Worm (Caenorhabditis elegans): ENCODE results near the gene rps-28.
"Not testable (repeated sequence)": the region's sequence is repeated elsewhere in the genome, so short reads cannot be mapped to it uniquely, and the experiment has no call there.

rps-28 gene

DNA sequence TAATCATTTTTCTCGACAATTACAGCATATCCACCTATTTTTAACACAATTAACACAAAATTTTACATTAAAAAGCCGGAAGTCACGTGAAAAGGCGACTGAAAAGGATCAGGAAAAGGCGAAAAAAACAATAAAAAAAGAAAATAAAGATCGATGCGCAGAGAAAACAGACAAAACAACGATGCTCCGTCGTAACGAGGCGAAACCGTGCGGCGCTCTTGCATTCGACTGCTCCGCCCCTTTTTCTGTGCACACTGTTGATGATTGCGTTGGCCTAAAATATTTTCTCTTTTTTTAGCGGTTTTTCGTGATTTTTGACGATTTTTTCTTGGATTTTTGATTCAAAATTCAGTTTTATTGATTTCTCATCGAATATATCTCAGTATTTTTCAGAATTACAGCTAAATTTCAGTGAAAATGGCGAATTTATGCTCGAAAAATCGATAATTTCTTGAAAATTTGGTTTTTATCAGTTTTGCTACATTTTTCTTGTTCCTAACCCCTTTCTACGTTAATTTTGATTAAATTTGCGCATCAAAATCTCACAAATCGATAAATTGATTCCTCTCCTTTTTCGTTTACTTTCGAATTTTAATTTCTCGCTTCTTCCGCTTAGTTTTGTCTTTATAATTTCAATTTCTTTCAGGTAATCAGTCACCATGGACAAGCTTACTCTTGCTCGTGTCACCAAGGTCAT, at the start of gene rps-28 (continued):
- TF ChIP-seq die-1 (tag; optimal IDR thresholded peaks at IDR 0.05) (peak; percentile 65), nhr-27 (tag; optimal IDR thresholded peaks at IDR 0.05) (no peak), F57C9.4 (tag; optimal IDR thresholded peaks at IDR 0.05) (no peak), atf-7 (tag; optimal IDR thresholded peaks at IDR 0.05) (peak; percentile 69), chd-7 (tag; optimal IDR thresholded peaks at IDR 0.05) (peak; percentile 76), nhr-90 (tag; optimal IDR thresholded peaks at IDR 0.05) (peak; percentile 67), lin-35 (GFP tag; optimal IDR thresholded peaks at IDR 0.05) (peak in 2 of 3 experiments; percentile 77 to 91), sdz-38 (tag; optimal IDR thresholded peaks at IDR 0.05) (no peak), akir-1 (GFP tag; optimal IDR thresholded peaks at IDR 0.05) (no peak), ceh-27 (GFP tag; optimal IDR thresholded peaks at IDR 0.05) (peak; percentile 92), mel-28 (tag; optimal IDR thresholded peaks at IDR 0.05; ENCODE audit: borderline replicate concordance) (no peak), ztf-28 (GFP tag; IDR thresholded peaks at IDR 0.05) (peak; percentile 86; the same call in 1 of the 2 replicates), nfya-1 (tag; optimal IDR thresholded peaks at IDR 0.05; ENCODE audit: borderline replicate concordance, insufficient read depth) (no peak), K12H6.12 (tag; optimal IDR thresholded peaks at IDR 0.05) (peak; percentile 94), attf-5 (GFP tag; optimal IDR thresholded peaks at IDR 0.05) (peak; percentile 99), rec-8 (tag; optimal IDR thresholded peaks at IDR 0.05) (peak; percentile 27 to 29), let-526 (GFP tag; IDR thresholded peaks at IDR 0.05) (peak; percentile 85), lsl-1 (GFP tag; optimal IDR thresholded peaks at IDR 0.05) (peak; percentile 86), lin-40 (tag; optimal IDR thresholded peaks at IDR 0.05) (peak; percentile 94), snpc-3.4 (tag; optimal IDR thresholded peaks at IDR 0.05) (peak; percentile 76), lag-1 (GFP tag; IDR thresholded peaks at IDR 0.05) (no peak), dox-1 (GFP tag; IDR thresholded peaks at IDR 0.05) (peak; percentile 98), bed-1 (GFP tag; IDR thresholded peaks at IDR 0.05) (no peak), ceh-100 (GFP tag; IDR thresholded peaks at IDR 0.05) (peak; percentile 94), ztf-6 (GFP tag; IDR thresholded peaks at IDR 0.05) (peak; percentile 83; the same call in 1 of the 2 replicates), ztf-3 (GFP tag; optimal IDR thresholded peaks at IDR 0.05) (no peak), F33H1.4 (GFP tag; IDR thresholded peaks at IDR 0.05) (peak; percentile 84), Y67H2A.10 (GFP tag; conservative IDR thresholded peaks at IDR 0.05) (peak; percentile 85), cebp-2 (GFP tag; IDR thresholded peaks at IDR 0.05) (no peak), Y79H2A.3 (GFP tag; conservative IDR thresholded peaks at IDR 0.05) (no peak; the same call in 1 of the 2 replicates), zfh-2 (GFP tag; conservative IDR thresholded peaks at IDR 0.05) (peak; percentile 95), ceh-79 (tag; optimal IDR thresholded peaks at IDR 0.05) (no peak)

DNA sequence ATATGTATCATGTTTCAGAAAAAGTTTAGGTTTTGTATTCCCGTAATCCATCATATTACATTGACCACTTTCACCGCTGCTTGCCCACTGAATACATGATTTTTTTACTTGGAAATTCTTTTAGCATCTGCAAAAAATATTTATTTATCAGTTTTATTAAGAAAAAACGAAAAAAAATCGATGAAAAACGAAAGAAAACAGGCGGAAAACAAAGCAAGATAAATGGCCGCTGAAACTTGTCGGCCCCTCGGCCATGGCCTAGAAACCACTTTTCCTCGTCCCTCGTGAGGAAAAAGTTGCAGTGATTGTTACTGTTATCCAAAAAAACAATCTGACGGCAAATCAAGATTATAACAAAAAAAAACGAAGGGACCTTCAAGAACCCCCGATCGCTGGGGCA, 49.5 kb upstream of the rps-28 start, which contains the start of gene dsl-3:
Gene dsl-3 (plus strand): TSS at position 301 of the 400 bp plus-strand sequence.
- TF ChIP-seq snpc-1.3 (tag; optimal IDR thresholded peaks at IDR 0.05; ENCODE audit: insufficient read depth); efl-1 (GFP tag; optimal IDR thresholded peaks at IDR 0.05); K12H6.12 (tag; optimal IDR thresholded peaks at IDR 0.05): not testable (repeated sequence)

DNA sequence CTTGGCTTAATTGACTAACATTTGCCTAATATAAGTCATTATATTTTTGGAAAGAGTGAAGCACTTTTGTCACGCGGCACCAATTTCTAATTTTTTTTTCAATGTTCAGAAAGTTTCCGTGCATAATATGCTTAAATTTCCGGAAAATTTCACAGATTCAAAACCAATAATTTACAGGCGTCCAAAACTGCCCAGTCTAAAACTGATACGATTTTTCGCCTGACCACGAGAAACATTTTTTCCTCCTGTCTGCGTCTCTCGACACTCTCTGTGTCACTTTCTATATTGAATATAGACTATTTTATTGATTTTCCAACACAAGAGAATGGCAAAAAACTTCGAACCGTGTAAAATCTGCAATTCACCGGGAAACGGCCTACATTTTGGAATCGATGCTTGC, 45.9 kb upstream of the rps-28 start, which contains the start of gene nhr-122:
Gene nhr-122 (plus strand): TSS at position 301 of the 400 bp plus-strand sequence.
- peak; percentile 31; the same call in 1 of the 2 replicates for TF ChIP-seq hmg-1.2 (GFP tag; IDR thresholded peaks at IDR 0.05)
- TF ChIP-seq lin-40 (tag; optimal IDR thresholded peaks at IDR 0.05) = no peak

All from whole organism, young adult.